Fruit fly (Drosophila melanogaster) whole organism, embryonic: ENCODE measurements around the gene CG6431.
A peak's percentile ranks its signal among the peaks of the same experiment; 100 is the strongest.

Experiments
- Aef1 ChIP-seq: fragments of 200-800 bp; sonication (Bioruptor generic); IDR thresholded peaks from 3 replicates; pipeline ENCODE4 v1.3.6; 2022; ENCODE audit warnings: missing biosample characterization, missing genetic modification characterization
- Asciz ChIP-seq: fragments of 200-800 bp; sonication (Bioruptor generic); optimal IDR thresholded peaks from 2 replicates; lab custom pipeline; 2017; ENCODE audit warnings: missing biosample characterization, mild to moderate bottlenecking, missing genetic modification characterization, missing genetic modification reagents
- Atf3 ChIP-seq: fragments of 200-800 bp; sonication (Bioruptor generic); optimal IDR thresholded peaks from 3 replicates; lab custom pipeline; 2016; ENCODE audit warnings: missing biosample characterization, missing genetic modification characterization
- CG10654 ChIP-seq: fragments of 200-800 bp; sonication (Bioruptor generic); optimal IDR thresholded peaks from 2 replicates; lab custom pipeline; 2016; ENCODE audit warnings: missing biosample characterization, missing genetic modification characterization
- CG11085 ChIP-seq: fragments of 200-800 bp; sonication (Bioruptor generic); IDR thresholded peaks from 2 replicates; pipeline ENCODE4 v1.3.6; 2022; ENCODE audit warnings: missing biosample characterization, missing genetic modification characterization
- CG12769 ChIP-seq: fragments of 200-800 bp; sonication (Bioruptor generic); optimal IDR thresholded peaks from 2 replicates; lab custom pipeline; 2019; ENCODE audit warnings: missing biosample characterization, mild to moderate bottlenecking, missing genetic modification characterization, moderate library complexity
- CG13287 ChIP-seq: fragments of 200-800 bp; sonication (Bioruptor generic); IDR thresholded peaks from 2 replicates; pipeline ENCODE4 v1.3.6; 2022; ENCODE audit warnings: missing biosample characterization, missing genetic modification characterization; ENCODE audit not compliant: partially characterized antibody
- CG13894 ChIP-seq: fragments of 200-800 bp; sonication (Bioruptor generic); optimal IDR thresholded peaks from 3 replicates; lab custom pipeline; 2018; ENCODE audit warnings: missing biosample characterization, mild to moderate bottlenecking, missing genetic modification characterization, moderate library complexity
- CG14441 ChIP-seq: fragments of 200-800 bp; sonication (Bioruptor generic); IDR thresholded peaks from 2 replicates; pipeline ENCODE4 v1.3.6; 2022; ENCODE audit warnings: missing biosample characterization, missing genetic modification characterization
- CG16815 ChIP-seq: fragments of 200-800 bp; sonication (Bioruptor generic); optimal IDR thresholded peaks from 3 replicates; lab custom pipeline; 2017; ENCODE audit warnings: missing biosample characterization, mild to moderate bottlenecking, missing genetic modification characterization
- CG17359 ChIP-seq: fragments of 200-800 bp; sonication (Bioruptor generic); optimal IDR thresholded peaks from 3 replicates; lab custom pipeline; 2018; ENCODE audit warnings: missing biosample characterization, mild to moderate bottlenecking, missing genetic modification characterization, moderate library complexity
- CG31365 ChIP-seq: fragments of 200-800 bp; sonication (Bioruptor generic); optimal IDR thresholded peaks from 2 replicates; lab custom pipeline; 2018; ENCODE audit warnings: missing biosample characterization, mild to moderate bottlenecking, missing genetic modification characterization
- CG32767 ChIP-seq: fragments of 200-800 bp; sonication (Bioruptor generic); IDR thresholded peaks from 2 replicates; pipeline ENCODE4 v1.3.6; 2022; ENCODE audit warnings: missing biosample characterization, missing genetic modification characterization
- CG3847 ChIP-seq: fragments of 200-800 bp; sonication (Bioruptor generic); IDR thresholded peaks from 2 replicates; pipeline ENCODE4 v1.3.6; 2022; ENCODE audit warnings: missing biosample characterization, missing genetic modification characterization
- CG43689 ChIP-seq: fragments of 200-800 bp; sonication (Bioruptor generic); IDR thresholded peaks from 2 replicates; pipeline ENCODE4 v1.3.6; 2022; ENCODE audit warnings: missing biosample characterization, missing genetic modification characterization
- CG4424 ChIP-seq: fragments of 200-800 bp; sonication (Bioruptor generic); optimal IDR thresholded peaks from 3 replicates; lab custom pipeline; 2016; ENCODE audit warnings: missing biosample characterization, missing genetic modification characterization
- CG5245 ChIP-seq: fragments of 200-800 bp; sonication (Bioruptor generic); optimal IDR thresholded peaks from 3 replicates; lab custom pipeline; 2016; ENCODE audit warnings: missing biosample characterization, missing genetic modification characterization
- CG6254 ChIP-seq: fragments of 200-800 bp; sonication (Bioruptor generic); optimal IDR thresholded peaks from 3 replicates; lab custom pipeline; 2017; ENCODE audit warnings: mild to moderate bottlenecking, missing biosample characterization, missing genetic modification reagents, missing genetic modification characterization
- CG6689 ChIP-seq: fragments of 200-800 bp; sonication (Bioruptor generic); IDR thresholded peaks from 2 replicates; pipeline ENCODE4 v1.3.6; 2022; ENCODE audit warnings: missing biosample characterization, missing genetic modification characterization
- CG7372 ChIP-seq: fragments of 200-800 bp; sonication (Bioruptor generic); IDR thresholded peaks from 2 replicates; pipeline ENCODE4 v1.3.6; 2022; ENCODE audit warnings: missing biosample characterization, missing genetic modification characterization
- CG8359 ChIP-seq: fragments of 200-800 bp; sonication (Bioruptor generic); optimal IDR thresholded peaks from 2 replicates; lab custom pipeline; 2017; ENCODE audit warnings: missing biosample characterization, mild to moderate bottlenecking, missing genetic modification characterization, borderline replicate concordance
- CG9727 ChIP-seq: fragments of 200-800 bp; sonication (Bioruptor generic); optimal IDR thresholded peaks from 3 replicates; lab custom pipeline; 2017; ENCODE audit warnings: missing biosample characterization, mild to moderate bottlenecking, missing genetic modification characterization
- CG9876 ChIP-seq: fragments of 200-800 bp; sonication (Bioruptor generic); optimal IDR thresholded peaks from 2 replicates; lab custom pipeline; 2016; ENCODE audit warnings: missing biosample characterization, missing genetic modification characterization
- D19A ChIP-seq: fragments of 200-800 bp; optimal IDR thresholded peaks from 3 replicates; lab custom pipeline; 2019; ENCODE audit warnings: missing biosample characterization, mild to moderate bottlenecking, missing genetic modification characterization, moderate library complexity
- Dbx ChIP-seq: fragments of 200-800 bp; sonication (Bioruptor generic); IDR thresholded peaks from 3 replicates; pipeline ENCODE4 v1.3.6; 2022; ENCODE audit warnings: missing biosample characterization, missing genetic modification characterization
- Ets97D ChIP-seq: fragments of 200-800 bp; sonication (Bioruptor generic); optimal IDR thresholded peaks from 3 replicates; lab custom pipeline; 2016; ENCODE audit warnings: missing biosample characterization, missing genetic modification characterization
- HmgZ ChIP-seq: fragments of 200-800 bp; sonication (Bioruptor generic); optimal IDR thresholded peaks from 2 replicates; lab custom pipeline; 2018; ENCODE audit warnings: missing biosample characterization, mild to moderate bottlenecking, missing genetic modification characterization
- Hr78 ChIP-seq, 2 experiments: fragments of 200-800 bp in 1 of 2; fragments of >200 bp in 1 of 2; sonication (Bioruptor generic) in 1 of 2; optimal IDR thresholded peaks; 2 replicates each; lab custom pipeline; 2017 to 2019; ENCODE audit warnings: missing biosample characterization in 2 of 2, missing genetic modification characterization in 2 of 2, mild to moderate bottlenecking in 1 of 2, moderate library complexity in 1 of 2
- Jarid2 ChIP-seq: fragments of 200-800 bp; sonication (Bioruptor generic); optimal IDR thresholded peaks from 3 replicates; lab custom pipeline; 2017; ENCODE audit warnings: mild to moderate bottlenecking, missing biosample characterization, missing genetic modification reagents, missing genetic modification characterization
- Ravus ChIP-seq: fragments of 200-800 bp; sonication (Bioruptor generic); IDR thresholded peaks from 2 replicates; pipeline ENCODE4 v1.3.6; 2022; ENCODE audit warnings: missing biosample characterization, missing genetic modification characterization
- Side ChIP-seq: fragments of 200-800 bp; sonication (Bioruptor generic); optimal IDR thresholded peaks from 2 replicates; lab custom pipeline; 2016; ENCODE audit warnings: missing biosample characterization, missing genetic modification characterization
- Sin3A ChIP-seq: fragments of >200 bp; optimal IDR thresholded peaks from 2 replicates; lab custom pipeline; 2018
- Sox100B ChIP-seq: fragments of 200-800 bp; sonication (Bioruptor generic); optimal IDR thresholded peaks from 3 replicates; lab custom pipeline; 2018; ENCODE audit warnings: missing biosample characterization, mild to moderate bottlenecking, missing genetic modification characterization
- Trl ChIP-seq, 3 experiments: fragments of >200 bp in 2 of 3; fragments of 200-800 bp in 1 of 3; sonication (Bioruptor generic) in 1 of 3; optimal IDR thresholded peaks; 2 replicates in 1 of 3; 3 replicates in 2 of 3; lab custom pipeline; 2016 to 2017; ENCODE audit warnings: missing biosample characterization in 1 of 3, missing genetic modification characterization in 1 of 3
- Vsx1 ChIP-seq: fragments of 200-800 bp; sonication (Bioruptor generic); optimal IDR thresholded peaks from 2 replicates; lab custom pipeline; 2017; ENCODE audit warnings: missing biosample characterization, mild to moderate bottlenecking, missing genetic modification characterization, missing genetic modification reagents
- abd-A ChIP-seq: fragments of 200-800 bp; sonication (Bioruptor generic); optimal IDR thresholded peaks from 3 replicates; lab custom pipeline; 2019; ENCODE audit warnings: missing biosample characterization, mild to moderate bottlenecking, missing genetic modification characterization, moderate library complexity
- chn ChIP-seq: fragments of 200-800 bp; sonication (Bioruptor generic); optimal IDR thresholded peaks from 2 replicates; lab custom pipeline; 2016; ENCODE audit warnings: missing biosample characterization, missing genetic modification characterization
- croc ChIP-seq: fragments of 200-800 bp; sonication (Bioruptor generic); conservative IDR thresholded peaks from 3 replicates; pipeline ENCODE4 v1.3.6; 2022; ENCODE audit warnings: missing biosample characterization, missing genetic modification characterization
- dysf ChIP-seq: fragments of 200-800 bp; sonication (Bioruptor generic); IDR thresholded peaks from 3 replicates; pipeline ENCODE4 v1.3.6; 2022; ENCODE audit warnings: missing biosample characterization, missing genetic modification characterization
- en ChIP-seq: fragments of 200-800 bp; sonication (Bioruptor generic); optimal IDR thresholded peaks from 2 replicates; lab custom pipeline; 2016; ENCODE audit warnings: missing biosample characterization, missing genetic modification characterization
- h ChIP-seq: fragments of >200 bp; optimal IDR thresholded peaks from 2 replicates; lab custom pipeline; 2017
- hkb ChIP-seq, 2 experiments: fragments of 200-800 bp in 1 of 2; fragments of >200 bp in 1 of 2; sonication (Bioruptor generic) in 1 of 2; IDR thresholded peaks in 1 of 2; optimal IDR thresholded peaks in 1 of 2; 2 replicates each; pipeline versions ENCODE4 v1.3.6 to Lab custom; 2017 to 2022; ENCODE audit warnings: missing biosample characterization in 1 of 2, missing genetic modification characterization in 1 of 2
- insv ChIP-seq, 2 experiments: fragments of 200-800 bp; sonication (Bioruptor generic); optimal IDR thresholded peaks; 3 replicates each; lab custom pipeline; 2016 to 2018; ENCODE audit warnings: missing biosample characterization in 2 of 2, missing genetic modification characterization in 2 of 2
- odd ChIP-seq: fragments of 200-800 bp; sonication (Bioruptor generic); optimal IDR thresholded peaks from 2 replicates; lab custom pipeline; 2017; ENCODE audit warnings: missing biosample characterization, mild to moderate bottlenecking, missing genetic modification characterization
- onecut ChIP-seq: fragments of 200-800 bp; sonication (Bioruptor generic); IDR thresholded peaks from 2 replicates; pipeline ENCODE4 v1.3.6; 2022; ENCODE audit warnings: missing biosample characterization, missing genetic modification characterization
- tna ChIP-seq: fragments of 200-800 bp; sonication (Bioruptor generic); IDR thresholded peaks from 2 replicates; pipeline ENCODE4 v1.3.6; 2022; ENCODE audit warnings: missing biosample characterization, missing genetic modification characterization; ENCODE audit not compliant: partially characterized antibody
- toy ChIP-seq: fragments of 200-800 bp; sonication (Bioruptor generic); IDR thresholded peaks from 2 replicates; pipeline ENCODE4 v1.3.6; 2022; ENCODE audit warnings: missing biosample characterization, missing genetic modification characterization
- usp ChIP-seq: fragments of >200 bp; optimal IDR thresholded peaks from 2 replicates; lab custom pipeline; 2017; ENCODE audit warnings: missing biosample characterization, missing genetic modification characterization
- zen ChIP-seq: fragments of 200-800 bp; sonication (Bioruptor generic); optimal IDR thresholded peaks from 3 replicates; lab custom pipeline; 2018; ENCODE audit warnings: missing biosample characterization, mild to moderate bottlenecking, missing genetic modification characterization, moderate library complexity

The CG6431 gene

DNA sequence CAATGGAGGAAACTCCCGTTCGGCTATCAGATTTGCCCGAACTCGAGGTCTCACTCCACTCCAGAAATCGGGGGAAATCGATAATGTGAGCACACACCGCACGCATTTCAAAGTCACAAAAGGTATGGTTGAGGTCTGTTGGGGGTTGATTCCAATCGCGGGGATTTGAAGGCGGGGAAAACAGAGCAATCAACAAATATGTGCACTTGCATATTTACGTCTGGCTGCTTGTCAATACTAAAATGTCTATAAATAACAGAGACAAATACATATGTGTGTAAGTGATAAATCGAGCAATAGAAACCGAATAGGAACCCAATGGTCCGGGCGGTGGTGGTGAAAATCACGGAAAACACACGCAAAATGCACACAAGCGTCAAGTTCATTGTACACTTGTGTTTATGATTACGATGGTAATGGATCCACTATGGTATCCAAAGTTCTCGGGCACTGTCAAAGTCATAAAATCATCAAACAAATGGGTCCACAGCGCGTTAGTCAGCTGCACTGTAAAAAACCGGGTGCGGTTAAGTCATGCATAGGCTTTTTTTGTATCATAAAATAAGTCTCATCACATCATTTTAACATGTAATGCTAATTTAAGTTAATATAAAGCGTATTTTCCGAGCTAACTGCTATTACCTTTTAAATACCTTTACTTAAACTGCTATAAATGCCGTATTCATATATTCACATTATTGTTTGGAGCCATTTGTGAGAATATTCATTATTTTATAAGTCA lies 28.0 kb downstream of the CG6431 start (continued):
- TF ChIP-seq insv (GFP tag; optimal IDR thresholded peaks at IDR 0.05; lab: Kevin White, UChicago) (peak in 1 of 2 experiments; percentile 32), Ravus (GFP tag; lab: Robert Waterston, UW) (no peak), CG14441 (peak; percentile 50; the same call in 1 of the 2 replicates), HmgZ (tag; lab: Kevin White, UChicago) (peak; percentile 77), Side (GFP tag; lab: Kevin White, UChicago) (peak; percentile 91), onecut (GFP tag; lab: Robert Waterston, UW) (peak; percentile 97), CG17359 (tag; lab: Kevin White, UChicago) (peak; percentile 90), CG6689 (peak; percentile 62), Asciz (GFP tag; lab: Kevin White, UChicago) (peak; percentile 93), CG6254 (peak; percentile 89), toy (no peak), CG7372 (peak; percentile 28; the same call in 1 of the 2 replicates), CG11085 (no peak), CG13894 (tag; lab: Kevin White, UChicago) (peak; percentile 89), CG12769 (tag; lab: Kevin White, UChicago) (peak; percentile 87), Aef1 (no peak), Dbx (GFP tag; lab: Robert Waterston, UW) (no peak), chn (GFP tag; lab: Kevin White, UChicago) (no peak), CG9876 (GFP tag; lab: Kevin White, UChicago) (peak; percentile 87), zen (peak; percentile 70), CG4424 (peak; percentile 85), D19A (tag; lab: Kevin White, UChicago) (peak; percentile 75), CG5245 (GFP tag; lab: Kevin White, UChicago) (peak; percentile 84), en (GFP tag; lab: Kevin White, UChicago) (peak; percentile 87), CG8359 (GFP tag; lab: Kevin White, UChicago) (peak; percentile 90), hkb (optimal IDR thresholded peaks at IDR 0.05; lab: Kevin White, UChicago) (no peak), hkb (GFP tag; IDR thresholded peaks at IDR 0.05; lab: Robert Waterston, UW) (peak; percentile 71), Sin3A (no peak), Atf3 (peak; percentile 89), CG3847 (peak; percentile 42), Ets97D (GFP tag; lab: Kevin White, UChicago) (peak; percentile 54), CG9727 (GFP tag; lab: Kevin White, UChicago) (peak; percentile 96), dysf (GFP tag; lab: Robert Waterston, UW) (peak; percentile 62; the same call in 2 of the 3 replicates), usp (GFP tag; lab: Kevin White, UChicago) (no peak), CG10654 (GFP tag; lab: Kevin White, UChicago) (peak; percentile 92), CG43689 (GFP tag; lab: Robert Waterston, UW) (0 out of 2 replicates have a peak, but pooled peaks have one; percentile 36), Vsx1 (peak; percentile 98), h (lab: Kevin White, UChicago) (no peak), CG13287 (GFP tag; lab: Robert Waterston, UW) (no peak), croc (GFP tag; lab: Robert Waterston, UW) (peak; percentile 71), Trl (optimal IDR thresholded peaks at IDR 0.05; lab: Kevin White, UChicago) (no peak), Trl (GFP tag; optimal IDR thresholded peaks at IDR 0.05; lab: Kevin White, UChicago) (peak; percentile 94), CG31365 (tag; lab: Kevin White, UChicago) (peak; percentile 75), CG32767 (GFP tag; lab: Robert Waterston, UW) (peak; percentile 72), Sox100B (peak; percentile 83), CG16815 (GFP tag; lab: Kevin White, UChicago) (peak; percentile 74), tna (GFP tag; lab: Robert Waterston, UW) (no peak), odd (GFP tag; lab: Kevin White, UChicago) (peak; percentile 90), Hr78 (GFP tag; optimal IDR thresholded peaks at IDR 0.05; lab: Kevin White, UChicago) (peak in 1 of 2 experiments; percentile 25), abd-A (tag; lab: Kevin White, UChicago) (peak; percentile 62), Jarid2 (peak; percentile 76)
